Fruit fly (Drosophila melanogaster) whole organism, adult: Measurements from ENCODE around the gene CG7328.

Experiments
- CG12768 ChIP-seq: fragments of 200-800 bp; sonication (Bioruptor generic); optimal IDR thresholded peaks from 2 replicates; lab custom pipeline; 2017; ENCODE audit warnings: missing biosample characterization, missing genetic modification characterization, mild to moderate bottlenecking, moderate library complexity, missing genetic modification reagents
- CG1620 ChIP-seq: fragments of 200-800 bp; sonication (Bioruptor generic); optimal IDR thresholded peaks from 2 replicates; lab custom pipeline; 2016; ENCODE audit warnings: missing biosample characterization, missing genetic modification characterization
- CG33017 ChIP-seq: fragments of 200-800 bp; sonication (Bioruptor generic); optimal IDR thresholded peaks from 2 replicates; lab custom pipeline; 2018; ENCODE audit warnings: missing biosample characterization, mild to moderate bottlenecking, missing genetic modification characterization, moderate library complexity
- CG5204 ChIP-seq: fragments of 200-800 bp; sonication (Bioruptor generic); optimal IDR thresholded peaks from 2 replicates; lab custom pipeline; 2016; ENCODE audit warnings: missing biosample characterization, missing genetic modification characterization
- Hr96 ChIP-seq: fragments of 200-800 bp; sonication (Bioruptor generic); optimal IDR thresholded peaks from 2 replicates; lab custom pipeline; 2016; ENCODE audit warnings: missing biosample characterization, missing genetic modification characterization
- ovo ChIP-seq: fragments of 200-800 bp; sonication (Bioruptor generic); optimal IDR thresholded peaks from 2 replicates; lab custom pipeline; 2016; ENCODE audit warnings: missing biosample characterization, missing genetic modification characterization
- tj ChIP-seq: fragments of 200-800 bp; sonication (Bioruptor generic); optimal IDR thresholded peaks from 3 replicates; lab custom pipeline; 2017; ENCODE audit warnings: missing biosample characterization, mild to moderate bottlenecking, missing genetic modification characterization, moderate library complexity

dm6 chr3L:20168152-20168551, 27.7 kb upstream of the CG7328 start:
- TF ChIP-seq tj (GFP tag; lab: Kevin White, UChicago): no peak
- TF ChIP-seq CG5204 (GFP tag; lab: Kevin White, UChicago): no peak
- TF ChIP-seq ovo (GFP tag; lab: Kevin White, UChicago): no peak
- TF ChIP-seq CG1620 (GFP tag; lab: Kevin White, UChicago): no peak
- TF ChIP-seq CG12768 (GFP tag; lab: Kevin White, UChicago): no peak
- no peak for TF ChIP-seq CG33017
- TF ChIP-seq Hr96: no peak
